Worm (Caenorhabditis elegans) whole organism, mixed stage, embryonic: ENCODE data around the gene srpa-72.

Experiments
- unc-62 ChIP-seq: fragments of 150-350 bp; optimal IDR thresholded peaks from 2 replicates; lab custom pipeline; 2014; ENCODE audit warnings: missing biosample characterization, missing genetic modification reagents, missing genetic modification characterization
- ztf-11 ChIP-seq: fragments of 150-350 bp; optimal IDR thresholded peaks from 2 replicates; lab custom pipeline; 2014; ENCODE audit warnings: missing biosample characterization, missing genetic modification characterization

DNA sequence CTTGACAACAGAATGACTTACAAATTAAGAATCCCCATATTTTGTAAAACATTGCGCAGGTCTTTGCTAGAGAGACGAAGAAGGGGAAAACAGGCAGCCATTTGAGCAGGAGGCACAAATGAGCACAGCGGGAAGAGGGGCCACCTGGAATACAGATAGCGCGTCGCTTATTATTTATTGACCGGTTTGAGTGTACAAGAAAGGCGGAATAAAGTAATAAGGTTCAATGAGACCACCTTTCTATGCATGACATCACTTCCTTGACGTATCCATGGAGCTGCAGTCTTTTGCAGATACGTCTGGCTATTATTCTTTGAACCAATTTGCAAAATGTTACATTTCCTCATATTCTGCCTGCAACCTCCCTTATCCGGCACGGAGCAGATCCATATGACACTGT, 12.4 kb upstream of the srpa-72 start, which contains the start of gene fbxb-111:
- TF ChIP-seq unc-62 (GFP tag; lab: Kevin White, UChicago) (no peak), ztf-11 (no peak)
